Worm (Caenorhabditis elegans) whole organism, midembryonic: ENCODE results near the gene W06A7.4.

Source experiments
- T22C8.4 ChIP-seq: fragments of 200-800 bp; sonication (Bioruptor generic); IDR thresholded peaks from 2 replicates; pipeline ENCODE4 v1.3.6; 2022; ENCODE audit warnings: missing genetic modification characterization, missing compliant biosample characterization
- cog-1 ChIP-seq: sonication (generic microtip); optimal IDR thresholded peaks from 2 replicates; lab custom pipeline; 2016; ENCODE audit warnings: missing genetic modification characterization, missing compliant biosample characterization
- flt-1 ChIP-seq: fragments of 200-800 bp; sonication (Bioruptor generic); IDR thresholded peaks from 2 replicates; pipeline ENCODE4 v1.3.6; 2022; ENCODE audit warnings: missing genetic modification characterization, missing compliant biosample characterization
- klf-2 ChIP-seq: fragments of 200-800 bp; sonication (Bioruptor generic); conservative IDR thresholded peaks from 2 replicates; pipeline ENCODE4 v1.3.6; 2022; ENCODE audit warnings: missing genetic modification reagents, missing genetic modification characterization, missing compliant biosample characterization
- med-1 ChIP-seq: sonication (generic microtip); optimal IDR thresholded peaks from 2 replicates; lab custom pipeline; 2017; ENCODE audit warnings: missing genetic modification characterization, mild to moderate bottlenecking, missing compliant biosample characterization, antibody characterized with exemption, missing genetic modification reagents; ENCODE audit not compliant: insufficient read depth
- ref-1 ChIP-seq: fragments of 200-800 bp; sonication (Bioruptor generic); conservative IDR thresholded peaks from 2 replicates; pipeline ENCODE4 v1.3.6; 2022; ENCODE audit warnings: missing genetic modification reagents, missing genetic modification characterization, missing compliant biosample characterization
- tab-1 ChIP-seq: fragments of 200-800 bp; sonication (Bioruptor generic); IDR thresholded peaks from 2 replicates; pipeline ENCODE4 v1.3.6; 2022; ENCODE audit warnings: missing genetic modification characterization, missing compliant biosample characterization
- ztf-23 ChIP-seq: fragments of 200-800 bp; sonication (Bioruptor generic); IDR thresholded peaks from 2 replicates; pipeline ENCODE4 v1.3.6; 2022; ENCODE audit warnings: missing genetic modification reagents, missing genetic modification characterization, missing compliant biosample characterization
- ztf-29 ChIP-seq: fragments of 200-800 bp; sonication (Bioruptor generic); IDR thresholded peaks from 2 replicates; pipeline ENCODE4 v1.3.6; 2022; ENCODE audit warnings: missing genetic modification reagents, missing genetic modification characterization, missing compliant biosample characterization

DNA sequence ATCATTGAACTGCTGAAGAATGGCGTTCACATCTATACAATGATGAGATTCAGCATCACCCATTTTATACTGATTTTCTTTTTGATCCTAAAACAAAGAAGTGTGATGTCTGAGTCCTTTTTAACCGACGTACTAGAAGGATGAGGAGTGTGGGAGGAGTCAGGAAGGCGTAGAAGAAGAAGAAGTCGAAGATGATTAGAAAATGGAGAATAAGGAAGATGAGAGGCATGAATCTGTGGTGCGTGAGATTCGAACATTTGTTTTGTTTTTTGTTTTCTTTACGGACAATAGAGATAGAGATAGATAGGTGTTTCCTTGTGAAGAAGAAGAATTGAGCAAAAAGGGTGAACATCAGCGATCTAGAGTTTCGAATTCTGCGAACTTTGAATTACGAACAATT, 34.3 kb downstream of the W06A7.4 start, which contains the start of gene npr-13:
- no peak for TF ChIP-seq flt-1 (GFP tag; lab: Robert Waterston, UW)
- TF ChIP-seq tab-1 (GFP tag; lab: Robert Waterston, UW), result no peak
- no peak for TF ChIP-seq ztf-29 (GFP tag; lab: Robert Waterston, UW)
- TF ChIP-seq ztf-23, result no peak
- TF ChIP-seq T22C8.4 (GFP tag; lab: Robert Waterston, UW), result no peak
- no peak for TF ChIP-seq med-1 (GFP tag; lab: Kevin White, UChicago)
- TF ChIP-seq klf-2 (GFP tag; lab: Robert Waterston, UW), result no peak
- TF ChIP-seq cog-1, result no peak
- no peak for TF ChIP-seq ref-1
